Fruit fly (Drosophila melanogaster) whole organism, embryonic: ENCODE results near the gene CG33293.

Experiments
- B-H1 ChIP-seq: fragments of 200-800 bp; sonication (Bioruptor generic); IDR thresholded peaks from 3 replicates; pipeline ENCODE4 v1.3.6; 2022; ENCODE audit warnings: missing biosample characterization, missing genetic modification characterization
- Bdp1 ChIP-seq: fragments of 200-800 bp; sonication (Bioruptor generic); optimal IDR thresholded peaks from 3 replicates; lab custom pipeline; 2016; ENCODE audit warnings: missing biosample characterization, missing genetic modification characterization
- Bgb ChIP-seq: fragments of 200-800 bp; sonication (Bioruptor generic); IDR thresholded peaks from 2 replicates; pipeline ENCODE4 v1.3.6; 2022; ENCODE audit warnings: missing biosample characterization, missing genetic modification characterization; ENCODE audit not compliant: partially characterized antibody
- CG11247 ChIP-seq: fragments of 200-800 bp; sonication (Bioruptor generic); IDR thresholded peaks from 2 replicates; pipeline ENCODE4 v1.3.6; 2022; ENCODE audit warnings: missing biosample characterization, missing genetic modification characterization
- CG12659 ChIP-seq: fragments of 200-800 bp; sonication (Bioruptor generic); optimal IDR thresholded peaks from 3 replicates; lab custom pipeline; 2017; ENCODE audit warnings: mild to moderate bottlenecking, missing biosample characterization, missing genetic modification reagents, missing genetic modification characterization
- CG13287 ChIP-seq: fragments of 200-800 bp; sonication (Bioruptor generic); IDR thresholded peaks from 2 replicates; pipeline ENCODE4 v1.3.6; 2022; ENCODE audit warnings: missing biosample characterization, missing genetic modification characterization; ENCODE audit not compliant: partially characterized antibody
- CG15269 ChIP-seq: fragments of 200-800 bp; sonication (Bioruptor generic); optimal IDR thresholded peaks from 2 replicates; lab custom pipeline; 2018; ENCODE audit warnings: missing biosample characterization, mild to moderate bottlenecking, missing genetic modification characterization, moderate library complexity
- CG1529 ChIP-seq: fragments of 200-800 bp; sonication (Bioruptor generic); optimal IDR thresholded peaks from 3 replicates; lab custom pipeline; 2018; ENCODE audit warnings: missing biosample characterization, missing genetic modification characterization
- CG15696 ChIP-seq: fragments of 200-800 bp; sonication (Bioruptor generic); optimal IDR thresholded peaks from 2 replicates; lab custom pipeline; 2019; ENCODE audit warnings: missing biosample characterization, mild to moderate bottlenecking, missing genetic modification characterization, moderate library complexity
- CG1602 ChIP-seq: fragments of 200-800 bp; sonication (Bioruptor generic); optimal IDR thresholded peaks from 3 replicates; lab custom pipeline; 2016; ENCODE audit warnings: missing biosample characterization, missing genetic modification characterization
- CG17328 ChIP-seq: fragments of 200-800 bp; sonication (Bioruptor generic); IDR thresholded peaks from 2 replicates; pipeline ENCODE4 v1.3.6; 2022; ENCODE audit warnings: missing biosample characterization, missing genetic modification characterization
- CG18619 ChIP-seq: fragments of 200-800 bp; sonication (Bioruptor generic); optimal IDR thresholded peaks from 3 replicates; lab custom pipeline; 2017; ENCODE audit warnings: missing biosample characterization, mild to moderate bottlenecking, missing genetic modification characterization
- CG2202 ChIP-seq: fragments of 200-800 bp; sonication (Bioruptor generic); optimal IDR thresholded peaks from 2 replicates; lab custom pipeline; 2018; ENCODE audit warnings: missing biosample characterization, mild to moderate bottlenecking, missing genetic modification characterization
- CG2712 ChIP-seq: fragments of 200-800 bp; optimal IDR thresholded peaks from 3 replicates; lab custom pipeline; 2019; ENCODE audit warnings: missing biosample characterization, mild to moderate bottlenecking, missing genetic modification characterization, moderate library complexity
- CG2875 ChIP-seq: fragments of 200-800 bp; sonication (Bioruptor generic); optimal IDR thresholded peaks from 2 replicates; lab custom pipeline; 2017; ENCODE audit warnings: missing biosample characterization, mild to moderate bottlenecking, missing genetic modification characterization, missing genetic modification reagents
- CG31224 ChIP-seq: fragments of 200-800 bp; sonication (Bioruptor generic); IDR thresholded peaks from 2 replicates; pipeline ENCODE4 v1.3.6; 2022; ENCODE audit warnings: missing biosample characterization, missing genetic modification characterization
- CG4707 ChIP-seq: fragments of 200-800 bp; sonication (Bioruptor generic); optimal IDR thresholded peaks from 2 replicates; lab custom pipeline; 2018; ENCODE audit warnings: missing biosample characterization, mild to moderate bottlenecking, missing genetic modification characterization, moderate library complexity
- CG6854 ChIP-seq: fragments of 200-800 bp; sonication (Bioruptor generic); optimal IDR thresholded peaks from 3 replicates; lab custom pipeline; 2017; ENCODE audit warnings: missing biosample characterization, mild to moderate bottlenecking, missing genetic modification characterization
- CG7839 ChIP-seq: fragments of 200-800 bp; sonication (Bioruptor generic); optimal IDR thresholded peaks from 3 replicates; lab custom pipeline; 2018; ENCODE audit warnings: missing biosample characterization, mild to moderate bottlenecking, missing genetic modification characterization, moderate library complexity
- CG7987 ChIP-seq: fragments of 200-800 bp; sonication (Bioruptor generic); optimal IDR thresholded peaks from 2 replicates; lab custom pipeline; 2018; ENCODE audit warnings: missing biosample characterization, mild to moderate bottlenecking, missing genetic modification characterization, moderate library complexity
- CG8290 ChIP-seq, 3 experiments: fragments of 200-800 bp; sonication (Bioruptor generic); optimal IDR thresholded peaks; 2 replicates each; lab custom pipeline; 2016 to 2019; ENCODE audit warnings: missing biosample characterization in 3 of 3, missing genetic modification characterization in 3 of 3, mild to moderate bottlenecking in 2 of 3, moderate library complexity in 1 of 3
- CG9215 ChIP-seq: fragments of 200-800 bp; sonication (Bioruptor generic); IDR thresholded peaks from 2 replicates; pipeline ENCODE4 v1.3.6; 2022; ENCODE audit warnings: missing biosample characterization, missing genetic modification characterization
- CG9609 ChIP-seq: fragments of 200-800 bp; sonication (Bioruptor generic); optimal IDR thresholded peaks from 3 replicates; lab custom pipeline; 2016; ENCODE audit warnings: missing biosample characterization, missing genetic modification characterization
- Dll ChIP-seq: fragments of 200-800 bp; sonication (Bioruptor generic); IDR thresholded peaks from 4 replicates; pipeline ENCODE4 v1.3.6; 2022; ENCODE audit warnings: missing biosample characterization, missing genetic modification characterization; ENCODE audit not compliant: partially characterized antibody
- Doc3 ChIP-seq: fragments of 200-800 bp; sonication (Bioruptor generic); IDR thresholded peaks from 3 replicates; pipeline ENCODE4 v1.3.6; 2022; ENCODE audit warnings: missing biosample characterization, missing genetic modification characterization; ENCODE audit not compliant: partially characterized antibody
- ERR ChIP-seq: fragments of 200-800 bp; sonication (Bioruptor generic); optimal IDR thresholded peaks from 2 replicates; lab custom pipeline; 2016; ENCODE audit warnings: missing biosample characterization, missing genetic modification characterization
- Hand ChIP-seq: fragments of 200-800 bp; sonication (Bioruptor generic); optimal IDR thresholded peaks from 2 replicates; lab custom pipeline; 2017; ENCODE audit warnings: mild to moderate bottlenecking, missing biosample characterization, missing genetic modification reagents, missing genetic modification characterization
- Oaz ChIP-seq: fragments of 200-800 bp; sonication (Bioruptor generic); IDR thresholded peaks from 2 replicates; pipeline ENCODE4 v1.3.6; 2022; ENCODE audit warnings: missing biosample characterization, missing genetic modification characterization
- Optix ChIP-seq: fragments of 200-800 bp; sonication (Bioruptor generic); IDR thresholded peaks from 3 replicates; pipeline ENCODE4 v1.3.6; 2022; ENCODE audit warnings: missing biosample characterization, missing genetic modification characterization
- Rfx ChIP-seq: fragments of 200-800 bp; sonication (Bioruptor generic); IDR thresholded peaks from 2 replicates; pipeline ENCODE4 v1.3.6; 2022; ENCODE audit warnings: missing biosample characterization, missing genetic modification characterization
- Scr ChIP-seq: fragments of 200-800 bp; sonication (Bioruptor generic); IDR thresholded peaks from 2 replicates; pipeline ENCODE4 v1.3.6; 2022; ENCODE audit warnings: missing biosample characterization, missing genetic modification characterization; ENCODE audit not compliant: partially characterized antibody
- Sry-β ChIP-seq: fragments of 200-800 bp; sonication (Bioruptor generic); optimal IDR thresholded peaks from 2 replicates; lab custom pipeline; 2018; ENCODE audit warnings: missing biosample characterization, mild to moderate bottlenecking, missing genetic modification characterization, moderate library complexity
- YL-1 ChIP-seq: fragments of 200-800 bp; sonication (Bioruptor generic); optimal IDR thresholded peaks from 3 replicates; lab custom pipeline; 2017; ENCODE audit warnings: missing biosample characterization, mild to moderate bottlenecking, missing genetic modification characterization
- ara ChIP-seq: fragments of 200-800 bp; sonication (Bioruptor generic); IDR thresholded peaks from 2 replicates; pipeline ENCODE4 v1.3.6; 2022; ENCODE audit warnings: missing biosample characterization, missing genetic modification characterization
- ato ChIP-seq: fragments of 200-800 bp; sonication (Bioruptor generic); IDR thresholded peaks from 2 replicates; pipeline ENCODE4 v1.3.6; 2022; ENCODE audit warnings: missing biosample characterization, missing genetic modification characterization; ENCODE audit not compliant: partially characterized antibody
- danr ChIP-seq: fragments of 200-800 bp; sonication (Bioruptor generic); IDR thresholded peaks from 2 replicates; pipeline ENCODE4 v1.3.6; 2022; ENCODE audit warnings: missing biosample characterization, missing genetic modification characterization
- dimm ChIP-seq: fragments of 200-800 bp; sonication (Bioruptor generic); IDR thresholded peaks from 2 replicates; pipeline ENCODE4 v1.3.6; 2022; ENCODE audit warnings: missing biosample characterization, missing genetic modification characterization
- dm ChIP-seq: fragments of 200-800 bp; sonication (Bioruptor generic); optimal IDR thresholded peaks from 3 replicates; lab custom pipeline; 2016; ENCODE audit warnings: missing biosample characterization, missing genetic modification characterization
- dpn ChIP-seq, 2 experiments: fragments of 200-800 bp; sonication (Bioruptor generic); optimal IDR thresholded peaks; 3 replicates each; lab custom pipeline; 2016; ENCODE audit warnings: missing biosample characterization in 2 of 2, missing genetic modification characterization in 2 of 2
- fru ChIP-seq: fragments of >200 bp; optimal IDR thresholded peaks from 2 replicates; lab custom pipeline; 2017
- her ChIP-seq: fragments of 200-800 bp; sonication (Bioruptor generic); optimal IDR thresholded peaks from 2 replicates; lab custom pipeline; 2016; ENCODE audit warnings: missing biosample characterization, missing genetic modification characterization
- kah ChIP-seq: fragments of 200-800 bp; sonication (Bioruptor generic); optimal IDR thresholded peaks from 2 replicates; lab custom pipeline; 2018; ENCODE audit warnings: missing biosample characterization, mild to moderate bottlenecking, missing genetic modification characterization
- pita ChIP-seq: fragments of 200-800 bp; sonication (Bioruptor generic); optimal IDR thresholded peaks from 2 replicates; lab custom pipeline; 2017; ENCODE audit warnings: missing biosample characterization, mild to moderate bottlenecking, missing genetic modification characterization
- pros ChIP-seq: fragments of 200-800 bp; sonication (Bioruptor generic); optimal IDR thresholded peaks from 3 replicates; lab custom pipeline; 2019; ENCODE audit warnings: missing biosample characterization, mild to moderate bottlenecking, missing genetic modification characterization, moderate library complexity
- pum ChIP-seq: fragments of 200-800 bp; sonication (Bioruptor generic); optimal IDR thresholded peaks from 2 replicates; lab custom pipeline; 2016; ENCODE audit warnings: missing biosample characterization, missing genetic modification characterization
- ranshi ChIP-seq: fragments of 200-800 bp; sonication (Bioruptor generic); IDR thresholded peaks from 2 replicates; pipeline ENCODE4 v1.3.6; 2022; ENCODE audit warnings: missing biosample characterization, missing genetic modification characterization
- rib ChIP-seq: fragments of 200-800 bp; sonication (Bioruptor generic); IDR thresholded peaks from 2 replicates; pipeline ENCODE4 v1.3.6; 2022; ENCODE audit warnings: missing biosample characterization, missing genetic modification characterization
- salm ChIP-seq: fragments of 200-800 bp; sonication (Bioruptor generic); optimal IDR thresholded peaks from 2 replicates; lab custom pipeline; 2018; ENCODE audit warnings: missing biosample characterization, mild to moderate bottlenecking, missing genetic modification characterization
- sisA ChIP-seq: fragments of 200-800 bp; sonication (Bioruptor generic); IDR thresholded peaks from 2 replicates; pipeline ENCODE4 v1.3.6; 2022; ENCODE audit warnings: missing biosample characterization, missing genetic modification characterization
- unpg ChIP-seq: fragments of 200-800 bp; sonication (Bioruptor generic); optimal IDR thresholded peaks from 3 replicates; lab custom pipeline; 2018; ENCODE audit warnings: missing biosample characterization, mild to moderate bottlenecking, missing genetic modification characterization, moderate library complexity
- zfh2 ChIP-seq: fragments of 200-800 bp; sonication (Bioruptor generic); optimal IDR thresholded peaks from 2 replicates; lab custom pipeline; 2016; ENCODE audit warnings: missing biosample characterization, missing genetic modification characterization

Gene CG33293

DNA sequence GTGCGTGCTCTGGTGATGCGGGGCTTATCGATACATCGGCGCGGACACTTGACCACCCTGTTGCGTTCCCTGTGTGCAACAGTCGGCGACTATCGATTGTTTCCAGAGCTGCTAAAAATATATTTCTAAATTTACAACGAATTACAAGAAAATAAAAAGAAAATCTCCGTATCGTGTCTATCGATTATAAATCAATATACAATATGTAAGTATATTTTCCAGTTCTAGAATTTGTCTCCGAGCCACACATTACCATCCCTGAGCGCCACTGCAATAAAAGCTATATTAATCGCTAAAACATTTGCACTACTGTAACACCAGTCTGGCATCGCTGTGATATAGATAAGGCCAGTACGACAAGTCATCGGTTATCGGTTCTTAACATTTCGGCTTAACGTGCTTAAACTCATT is 8.3 kb downstream of the CG33293 start, which contains the start of the genes Kat60 and Mms19 (continued):
- TF ChIP-seq sisA (GFP tag; lab: Robert Waterston, UW) = peak; percentile 73
- TF ChIP-seq CG12659 (GFP tag; lab: Kevin White, UChicago) = peak; percentile 85
- peak; percentile 72 for TF ChIP-seq CG11247
- TF ChIP-seq CG2875 (GFP tag; lab: Kevin White, UChicago) = no peak
- TF ChIP-seq dpn (GFP tag; optimal IDR thresholded peaks at IDR 0.05; lab: Kevin White, UChicago) = peak; percentile 76
- TF ChIP-seq Hand = no peak
- TF ChIP-seq CG2712 (tag; lab: Kevin White, UChicago) = peak; percentile 74
- TF ChIP-seq dimm (GFP tag; lab: Robert Waterston, UW) = no peak
- TF ChIP-seq Doc3 (GFP tag; lab: Robert Waterston, UW) = peak; percentile 93
- no peak for TF ChIP-seq Oaz (GFP tag; lab: Robert Waterston, UW)
- peak; percentile 73 for TF ChIP-seq pum (GFP tag; lab: Kevin White, UChicago)
- peak; percentile 57 for TF ChIP-seq CG15696 (tag; lab: Kevin White, UChicago)
- TF ChIP-seq rib (GFP tag; lab: Robert Waterston, UW) = no peak
- peak; percentile 59 for TF ChIP-seq dm (GFP tag; lab: Kevin White, UChicago)
- peak; percentile 39; the same call in 2 of the 3 replicates for TF ChIP-seq Optix
- peak; percentile 55; the same call in 1 of the 2 replicates for TF ChIP-seq danr
- peak; percentile 83 for TF ChIP-seq Rfx (GFP tag; lab: Robert Waterston, UW)
- TF ChIP-seq kah (GFP tag; lab: Kevin White, UChicago) = no peak
- TF ChIP-seq B-H1 (GFP tag; lab: Robert Waterston, UW) = peak; percentile 53
- TF ChIP-seq CG7987 (GFP tag; lab: Kevin White, UChicago) = no peak
- no peak for TF ChIP-seq salm
- peak; percentile 73 for TF ChIP-seq CG8290 (GFP tag; optimal IDR thresholded peaks at IDR 0.05; lab: Kevin White, UChicago)
- no peak for TF ChIP-seq CG8290 (tag; optimal IDR thresholded peaks at IDR 0.05; lab: Kevin White, UChicago)
- TF ChIP-seq pros (GFP tag; lab: Kevin White, UChicago) = no peak
- no peak for TF ChIP-seq her (GFP tag; lab: Kevin White, UChicago)
- peak; percentile 97 for TF ChIP-seq Scr (GFP tag; lab: Robert Waterston, UW)
- TF ChIP-seq CG13287 (GFP tag; lab: Robert Waterston, UW) = peak; percentile 92
- TF ChIP-seq CG1602 (GFP tag; lab: Kevin White, UChicago) = peak; percentile 61
- TF ChIP-seq CG4707 (GFP tag; lab: Kevin White, UChicago) = no peak
- TF ChIP-seq zfh2 = peak; percentile 87
- no peak for TF ChIP-seq CG2202 (tag; lab: Kevin White, UChicago)
- no peak for TF ChIP-seq CG15269 (tag; lab: Kevin White, UChicago)
- peak; percentile 95 for TF ChIP-seq Sry-β
- peak; percentile 72 for TF ChIP-seq ara (GFP tag; lab: Robert Waterston, UW)
- peak; percentile 84 for TF ChIP-seq CG9215
- peak; percentile 77 for TF ChIP-seq YL-1 (GFP tag; lab: Kevin White, UChicago)
- TF ChIP-seq Bgb (GFP tag; lab: Robert Waterston, UW) = peak; percentile 94
- TF ChIP-seq CG18619 (GFP tag; lab: Kevin White, UChicago) = no peak
- TF ChIP-seq Dll = peak; percentile 96
- TF ChIP-seq Bdp1 (GFP tag; lab: Kevin White, UChicago) = peak; percentile 43
- no peak for TF ChIP-seq CG6854
- TF ChIP-seq ato (GFP tag; lab: Robert Waterston, UW) = peak; percentile 74
- peak; percentile 32; the same call in 1 of the 2 replicates for TF ChIP-seq CG17328 (GFP tag; lab: Robert Waterston, UW)
- TF ChIP-seq ranshi (GFP tag; lab: Robert Waterston, UW) = peak; percentile 61; the same call in 1 of the 2 replicates
- TF ChIP-seq CG31224 (GFP tag; lab: Robert Waterston, UW) = peak; percentile 59
- no peak for TF ChIP-seq fru (lab: Kevin White, UChicago)
- TF ChIP-seq unpg (GFP tag; lab: Kevin White, UChicago) = no peak
- TF ChIP-seq ERR (GFP tag; lab: Kevin White, UChicago) = peak; percentile 21
- no peak for TF ChIP-seq pita
- TF ChIP-seq CG9609 = peak; percentile 57
- TF ChIP-seq CG7839 (tag; lab: Kevin White, UChicago) = no peak
- no peak for TF ChIP-seq CG1529 (GFP tag; lab: Kevin White, UChicago)
